Fruit fly (Drosophila melanogaster) whole organism, embryonic: Measurements from ENCODE around the gene RIOK2.

Experiments
- CG10209 ChIP-seq: fragments of 200-800 bp; sonication (Bioruptor generic); optimal IDR thresholded peaks from 3 replicates; lab custom pipeline; 2017; ENCODE audit warnings: missing biosample characterization, mild to moderate bottlenecking, missing genetic modification characterization, missing genetic modification reagents
- CG10274 ChIP-seq: fragments of 200-800 bp; sonication (Bioruptor generic); optimal IDR thresholded peaks from 3 replicates; lab custom pipeline; 2017; ENCODE audit warnings: missing biosample characterization, mild to moderate bottlenecking, missing genetic modification characterization
- CG10462 ChIP-seq: fragments of 200-800 bp; sonication (Bioruptor generic); optimal IDR thresholded peaks from 2 replicates; lab custom pipeline; 2016; ENCODE audit warnings: missing biosample characterization, missing genetic modification characterization
- CG10565 ChIP-seq: fragments of 200-800 bp; sonication (Bioruptor generic); optimal IDR thresholded peaks from 3 replicates; lab custom pipeline; 2016; ENCODE audit warnings: missing biosample characterization, mild to moderate bottlenecking, missing genetic modification characterization
- CG10979 ChIP-seq: fragments of 200-800 bp; sonication (Bioruptor generic); optimal IDR thresholded peaks from 2 replicates; lab custom pipeline; 2018; ENCODE audit warnings: missing biosample characterization, mild to moderate bottlenecking, missing genetic modification characterization, moderate library complexity
- CG12219 ChIP-seq: fragments of 200-800 bp; sonication (Bioruptor generic); optimal IDR thresholded peaks from 3 replicates; lab custom pipeline; 2018; ENCODE audit warnings: missing biosample characterization, mild to moderate bottlenecking, missing genetic modification characterization
- CG12299 ChIP-seq: fragments of 200-800 bp; sonication (Bioruptor generic); optimal IDR thresholded peaks from 2 replicates; lab custom pipeline; 2018; ENCODE audit warnings: missing biosample characterization, mild to moderate bottlenecking, missing genetic modification characterization
- CG14014 ChIP-seq: fragments of 200-800 bp; sonication (Bioruptor generic); IDR thresholded peaks from 2 replicates; pipeline ENCODE4 v1.3.6; 2022; ENCODE audit warnings: missing biosample characterization, missing genetic modification characterization
- CG14710 ChIP-seq: fragments of 200-800 bp; sonication (Bioruptor generic); optimal IDR thresholded peaks from 3 replicates; lab custom pipeline; 2019; ENCODE audit warnings: missing biosample characterization, mild to moderate bottlenecking, missing genetic modification characterization, moderate library complexity
- CG15696 ChIP-seq: fragments of 200-800 bp; sonication (Bioruptor generic); optimal IDR thresholded peaks from 2 replicates; lab custom pipeline; 2019; ENCODE audit warnings: missing biosample characterization, mild to moderate bottlenecking, missing genetic modification characterization, moderate library complexity
- CG16815 ChIP-seq: fragments of 200-800 bp; sonication (Bioruptor generic); optimal IDR thresholded peaks from 3 replicates; lab custom pipeline; 2017; ENCODE audit warnings: missing biosample characterization, mild to moderate bottlenecking, missing genetic modification characterization
- CG17385 ChIP-seq: fragments of 200-800 bp; sonication (Bioruptor generic); optimal IDR thresholded peaks from 3 replicates; lab custom pipeline; 2018; ENCODE audit warnings: missing biosample characterization, mild to moderate bottlenecking, missing genetic modification characterization
- CG18619 ChIP-seq: fragments of 200-800 bp; sonication (Bioruptor generic); optimal IDR thresholded peaks from 3 replicates; lab custom pipeline; 2017; ENCODE audit warnings: missing biosample characterization, mild to moderate bottlenecking, missing genetic modification characterization
- CG3065 ChIP-seq: fragments of 200-800 bp; sonication (Bioruptor generic); optimal IDR thresholded peaks from 2 replicates; lab custom pipeline; 2016; ENCODE audit warnings: missing biosample characterization, missing genetic modification characterization
- CG3726 ChIP-seq: fragments of 200-800 bp; sonication (Bioruptor generic); IDR thresholded peaks from 3 replicates; pipeline ENCODE4, ENCODE4 v1.3.6; 2022; ENCODE audit warnings: missing biosample characterization, missing genetic modification characterization
- CG3995 ChIP-seq: fragments of 200-800 bp; sonication (Bioruptor generic); optimal IDR thresholded peaks from 3 replicates; lab custom pipeline; 2016; ENCODE audit warnings: missing biosample characterization, missing genetic modification characterization
- CG42726 ChIP-seq: fragments of 200-800 bp; sonication (Bioruptor generic); IDR thresholded peaks from 2 replicates; pipeline ENCODE4 v1.3.6; 2022; ENCODE audit warnings: missing biosample characterization, missing genetic modification characterization; ENCODE audit not compliant: partially characterized antibody
- CG4282 ChIP-seq: fragments of 200-800 bp; sonication (Bioruptor generic); optimal IDR thresholded peaks from 2 replicates; lab custom pipeline; 2016; ENCODE audit warnings: missing biosample characterization, missing genetic modification characterization
- CG4617 ChIP-seq: fragments of 200-800 bp; sonication (Bioruptor generic); optimal IDR thresholded peaks from 3 replicates; lab custom pipeline; 2016; ENCODE audit warnings: missing biosample characterization, missing genetic modification characterization, borderline replicate concordance
- CG6654 ChIP-seq: fragments of 200-800 bp; sonication (Bioruptor generic); optimal IDR thresholded peaks from 2 replicates; lab custom pipeline; 2017; ENCODE audit warnings: missing biosample characterization, mild to moderate bottlenecking, missing genetic modification characterization
- CG7271 ChIP-seq: fragments of 200-800 bp; sonication (Bioruptor generic); optimal IDR thresholded peaks from 2 replicates; lab custom pipeline; 2018; ENCODE audit warnings: missing biosample characterization, mild to moderate bottlenecking, missing genetic modification characterization, moderate library complexity
- CG7357 ChIP-seq: fragments of 200-800 bp; sonication (Bioruptor generic); IDR thresholded peaks from 3 replicates; pipeline ENCODE4 v1.3.6; 2022; ENCODE audit warnings: missing biosample characterization, missing genetic modification characterization
- CG8281 ChIP-seq: fragments of 200-800 bp; sonication (Bioruptor generic); optimal IDR thresholded peaks from 2 replicates; lab custom pipeline; 2018; ENCODE audit warnings: missing biosample characterization, mild to moderate bottlenecking, missing genetic modification characterization, moderate library complexity
- CG9727 ChIP-seq: fragments of 200-800 bp; sonication (Bioruptor generic); optimal IDR thresholded peaks from 3 replicates; lab custom pipeline; 2017; ENCODE audit warnings: missing biosample characterization, mild to moderate bottlenecking, missing genetic modification characterization
- CG9797 ChIP-seq: fragments of 200-800 bp; sonication (Bioruptor generic); optimal IDR thresholded peaks from 3 replicates; lab custom pipeline; 2018; ENCODE audit warnings: missing biosample characterization, mild to moderate bottlenecking, missing genetic modification characterization
- D19A ChIP-seq: fragments of 200-800 bp; optimal IDR thresholded peaks from 3 replicates; lab custom pipeline; 2019; ENCODE audit warnings: missing biosample characterization, mild to moderate bottlenecking, missing genetic modification characterization, moderate library complexity
- Dbx ChIP-seq: fragments of 200-800 bp; sonication (Bioruptor generic); IDR thresholded peaks from 3 replicates; pipeline ENCODE4 v1.3.6; 2022; ENCODE audit warnings: missing biosample characterization, missing genetic modification characterization
- HmgZ ChIP-seq: fragments of 200-800 bp; sonication (Bioruptor generic); optimal IDR thresholded peaks from 2 replicates; lab custom pipeline; 2018; ENCODE audit warnings: missing biosample characterization, mild to moderate bottlenecking, missing genetic modification characterization
- Lhr ChIP-seq: fragments of 200-800 bp; sonication (Bioruptor generic); optimal IDR thresholded peaks from 3 replicates; lab custom pipeline; 2017; ENCODE audit warnings: mild to moderate bottlenecking, missing biosample characterization, missing genetic modification reagents, missing genetic modification characterization
- NFAT ChIP-seq: fragments of 200-800 bp; sonication (Bioruptor generic); IDR thresholded peaks from 2 replicates; pipeline ENCODE4 v1.3.6; 2022; ENCODE audit warnings: missing biosample characterization, missing genetic modification characterization
- Poxn ChIP-seq: fragments of 200-800 bp; sonication (Bioruptor generic); IDR thresholded peaks from 2 replicates; pipeline ENCODE4 v1.3.6; 2022; ENCODE audit warnings: missing biosample characterization, missing genetic modification characterization
- Scr ChIP-seq: fragments of 200-800 bp; sonication (Bioruptor generic); IDR thresholded peaks from 2 replicates; pipeline ENCODE4 v1.3.6; 2022; ENCODE audit warnings: missing biosample characterization, missing genetic modification characterization; ENCODE audit not compliant: partially characterized antibody
- Ssrp ChIP-seq: fragments of 200-800 bp; sonication (Bioruptor generic); optimal IDR thresholded peaks from 2 replicates; lab custom pipeline; 2018; ENCODE audit warnings: missing biosample characterization, mild to moderate bottlenecking, missing genetic modification characterization, moderate library complexity
- ash1 ChIP-seq: fragments of 200-800 bp; sonication (Bioruptor generic); optimal IDR thresholded peaks from 2 replicates; lab custom pipeline; 2018; ENCODE audit warnings: missing biosample characterization, mild to moderate bottlenecking, missing genetic modification characterization
- caup ChIP-seq: fragments of 200-800 bp; sonication (Bioruptor generic); optimal IDR thresholded peaks from 3 replicates; lab custom pipeline; 2017; ENCODE audit warnings: missing biosample characterization, mild to moderate bottlenecking, missing genetic modification characterization, moderate library complexity; ENCODE audit not compliant: severe bottlenecking
- corto ChIP-seq: fragments of 200-800 bp; sonication (Bioruptor generic); optimal IDR thresholded peaks from 2 replicates; lab custom pipeline; 2016; ENCODE audit warnings: missing biosample characterization, mild to moderate bottlenecking, missing genetic modification characterization, moderate library complexity
- eve ChIP-seq, 2 experiments: fragments of >200 bp; optimal IDR thresholded peaks; 2 replicates each; lab custom pipeline; 2017; ENCODE audit warnings: missing biosample characterization in 2 of 2, missing genetic modification characterization in 2 of 2
- eyg ChIP-seq: fragments of 200-800 bp; sonication (Bioruptor generic); optimal IDR thresholded peaks from 3 replicates; lab custom pipeline; 2016; ENCODE audit warnings: missing biosample characterization, missing genetic modification characterization
- fu2 ChIP-seq: fragments of 200-800 bp; sonication (Bioruptor generic); optimal IDR thresholded peaks from 2 replicates; lab custom pipeline; 2016; ENCODE audit warnings: missing biosample characterization, missing genetic modification characterization
- gro ChIP-seq: fragments of 200-800 bp; sonication (Bioruptor generic); optimal IDR thresholded peaks from 2 replicates; lab custom pipeline; 2016; ENCODE audit warnings: missing biosample characterization, missing genetic modification characterization
- gt ChIP-seq: fragments of 200-800 bp; sonication (Bioruptor generic); IDR thresholded peaks from 2 replicates; pipeline ENCODE4 v1.3.6; 2022; ENCODE audit warnings: missing biosample characterization, missing genetic modification characterization
- hth ChIP-seq: fragments of >200 bp; optimal IDR thresholded peaks from 2 replicates; lab custom pipeline; 2017; ENCODE audit warnings: inconsistent platforms
- inv ChIP-seq: fragments of 200-800 bp; sonication (Bioruptor generic); IDR thresholded peaks from 2 replicates; pipeline ENCODE4 v1.3.6; 2022; ENCODE audit warnings: missing biosample characterization, missing genetic modification characterization; ENCODE audit not compliant: partially characterized antibody
- knrl ChIP-seq: fragments of 200-800 bp; sonication (Bioruptor generic); IDR thresholded peaks from 3 replicates; pipeline ENCODE4 v1.3.6; 2022; ENCODE audit warnings: missing biosample characterization, missing genetic modification characterization; ENCODE audit not compliant: partially characterized antibody
- nerfin-2 ChIP-seq: fragments of 200-800 bp; sonication (Bioruptor generic); IDR thresholded peaks from 2 replicates; pipeline ENCODE4 v1.3.6; 2022; ENCODE audit warnings: missing biosample characterization, missing genetic modification characterization; ENCODE audit not compliant: partially characterized antibody
- nmo ChIP-seq: fragments of 200-800 bp; sonication (Bioruptor generic); optimal IDR thresholded peaks from 2 replicates; lab custom pipeline; 2018; ENCODE audit warnings: missing biosample characterization, mild to moderate bottlenecking, missing genetic modification characterization, moderate library complexity
- org-1 ChIP-seq: fragments of 200-800 bp; sonication (Bioruptor generic); optimal IDR thresholded peaks from 2 replicates; lab custom pipeline; 2017; ENCODE audit warnings: missing biosample characterization, missing genetic modification characterization
- peb ChIP-seq: fragments of 200-800 bp; sonication (Bioruptor generic); IDR thresholded peaks from 2 replicates; pipeline ENCODE4 v1.3.6; 2022; ENCODE audit warnings: missing biosample characterization, missing genetic modification characterization
- repo ChIP-seq: fragments of 200-800 bp; sonication (Bioruptor generic); optimal IDR thresholded peaks from 2 replicates; lab custom pipeline; 2016; ENCODE audit warnings: missing biosample characterization, missing genetic modification characterization
- tin ChIP-seq: fragments of 200-800 bp; sonication (Bioruptor generic); optimal IDR thresholded peaks from 3 replicates; lab custom pipeline; 2016; ENCODE audit warnings: missing biosample characterization, missing genetic modification characterization

The RIOK2 gene

DNA sequence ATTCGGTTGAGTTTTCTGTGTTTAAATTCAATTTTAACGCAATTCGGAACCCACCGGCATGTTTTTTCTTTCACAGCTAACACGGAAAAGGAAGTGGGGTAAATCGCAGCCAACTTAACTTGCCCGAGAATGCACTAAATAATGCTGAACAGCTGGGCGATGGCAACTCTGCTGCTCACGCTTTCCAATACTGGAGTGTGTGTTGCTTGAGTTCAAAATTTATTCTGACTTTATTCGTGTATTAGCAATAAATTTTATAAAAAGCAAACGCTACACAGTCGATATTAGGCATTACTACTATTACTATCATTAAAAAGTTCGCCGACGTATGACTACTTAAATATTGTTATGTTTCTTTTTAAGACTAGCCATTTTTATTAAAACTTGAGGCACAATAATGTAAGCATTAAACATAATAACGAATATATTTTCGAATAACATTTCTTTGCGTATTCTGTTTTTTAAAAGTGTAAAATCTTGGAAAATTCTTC lies 18.2 kb upstream of the RIOK2 start, which contains the start of the genes RpS27 and Nup37:
Gene RpS27 (minus strand): TSS at position 136 of the 491 bp plus-strand sequence.
Gene Nup37 (plus strand): TSS at position 280 of the 491 bp plus-strand sequence.
- TF ChIP-seq peb (GFP tag; lab: Robert Waterston, UW): peak; percentile 89
- TF ChIP-seq CG8281 (tag; lab: Kevin White, UChicago): peak; percentile 87
- peak; percentile 93 for TF ChIP-seq CG12299 (tag; lab: Kevin White, UChicago)
- TF ChIP-seq CG3065: peak; percentile 98
- peak; percentile 81 for TF ChIP-seq CG15696
- TF ChIP-seq hth (lab: Kevin White, UChicago): no peak
- peak; percentile 100 for TF ChIP-seq caup
- peak; percentile 97 for TF ChIP-seq CG4282
- peak; percentile 95 for TF ChIP-seq CG14014
- TF ChIP-seq CG10209 (GFP tag; lab: Kevin White, UChicago): peak; percentile 99
- TF ChIP-seq eve (GFP tag; optimal IDR thresholded peaks at IDR 0.05; lab: Kevin White, UChicago): no peak
- peak; percentile 93 for TF ChIP-seq CG10462 (GFP tag; lab: Kevin White, UChicago)
- TF ChIP-seq gt (GFP tag; lab: Robert Waterston, UW): peak; percentile 96
- peak; percentile 41; the same call in 1 of the 2 replicates for TF ChIP-seq Scr (GFP tag; lab: Robert Waterston, UW)
- TF ChIP-seq inv (GFP tag; lab: Robert Waterston, UW): no peak
- TF ChIP-seq org-1 (GFP tag; lab: Kevin White, UChicago): peak; percentile 97
- TF ChIP-seq HmgZ (tag; lab: Kevin White, UChicago): peak; percentile 99
- peak; percentile 99 for TF ChIP-seq CG4617 (GFP tag; lab: Kevin White, UChicago)
- TF ChIP-seq CG3726: peak; percentile 95
- TF ChIP-seq CG9797 (GFP tag; lab: Kevin White, UChicago): peak; percentile 96
- TF ChIP-seq CG6654: peak; percentile 94
- peak; percentile 99 for TF ChIP-seq CG18619 (GFP tag; lab: Kevin White, UChicago)
- TF ChIP-seq CG3995 (GFP tag; lab: Kevin White, UChicago): peak; percentile 89
- TF ChIP-seq CG10565 (GFP tag; lab: Kevin White, UChicago): peak; percentile 91
- TF ChIP-seq ash1 (GFP tag; lab: Kevin White, UChicago): peak; percentile 99
- TF ChIP-seq CG10274 (GFP tag; lab: Kevin White, UChicago): peak; percentile 96
- peak; percentile 95 for TF ChIP-seq CG12219 (GFP tag; lab: Kevin White, UChicago)
- TF ChIP-seq CG17385: peak; percentile 97
- TF ChIP-seq fu2 (GFP tag; lab: Kevin White, UChicago): peak; percentile 98
- 0 out of 3 replicates have a peak, but pooled peaks have one; percentile 44 for TF ChIP-seq knrl (GFP tag; lab: Robert Waterston, UW)
- TF ChIP-seq corto (GFP tag; lab: Kevin White, UChicago): peak; percentile 71
- TF ChIP-seq repo (GFP tag; lab: Kevin White, UChicago): peak; percentile 98
- TF ChIP-seq Ssrp (tag; lab: Kevin White, UChicago): peak; percentile 92
- TF ChIP-seq D19A (tag; lab: Kevin White, UChicago): peak; percentile 77
- peak; percentile 97 for TF ChIP-seq CG14710 (tag; lab: Kevin White, UChicago)
- TF ChIP-seq gro: peak; percentile 97
- peak; percentile 86 for TF ChIP-seq CG10979 (tag; lab: Kevin White, UChicago)
- TF ChIP-seq nmo (GFP tag; lab: Kevin White, UChicago): peak; percentile 97
- peak; percentile 84 for TF ChIP-seq Poxn (GFP tag; lab: Robert Waterston, UW)
- TF ChIP-seq NFAT (GFP tag; lab: Robert Waterston, UW): peak; percentile 99
- peak; percentile 73 for TF ChIP-seq CG7357
- TF ChIP-seq eyg (GFP tag; lab: Kevin White, UChicago): peak; percentile 99
- TF ChIP-seq Dbx (GFP tag; lab: Robert Waterston, UW): peak; percentile 99
- peak; percentile 99 for TF ChIP-seq CG7271 (tag; lab: Kevin White, UChicago)
- no peak for TF ChIP-seq nerfin-2 (GFP tag; lab: Robert Waterston, UW)
- peak; percentile 99 for TF ChIP-seq CG9727
- TF ChIP-seq Lhr: peak; percentile 97
- TF ChIP-seq CG42726 (GFP tag; lab: Robert Waterston, UW): no peak
- TF ChIP-seq tin (GFP tag; lab: Kevin White, UChicago): peak; percentile 98
- peak; percentile 95 for TF ChIP-seq CG16815 (GFP tag; lab: Kevin White, UChicago)
